Worm (Caenorhabditis elegans) whole organism, late embryonic: ENCODE results near the gene C34F11.1.

Experiments used
- ceh-6 ChIP-seq: fragments of 200-800 bp; sonication (Bioruptor generic); optimal IDR thresholded peaks from 2 replicates; lab custom pipeline; 2018; ENCODE audit warnings: mild to moderate bottlenecking, missing genetic modification characterization, missing compliant biosample characterization
- che-1 ChIP-seq: sonication (generic microtip); optimal IDR thresholded peaks from 2 replicates; lab custom pipeline; 2016; ENCODE audit warnings: mild to moderate bottlenecking, missing genetic modification characterization, missing compliant biosample characterization
- mec-3 ChIP-seq: sonication (generic microtip); optimal IDR thresholded peaks from 2 replicates; lab custom pipeline; 2016; ENCODE audit warnings: borderline replicate concordance, missing genetic modification characterization, missing compliant biosample characterization
- zip-5 ChIP-seq: sonication (generic microtip); optimal IDR thresholded peaks from 2 replicates; lab custom pipeline; 2016; ENCODE audit warnings: missing genetic modification characterization, missing compliant biosample characterization

DNA sequence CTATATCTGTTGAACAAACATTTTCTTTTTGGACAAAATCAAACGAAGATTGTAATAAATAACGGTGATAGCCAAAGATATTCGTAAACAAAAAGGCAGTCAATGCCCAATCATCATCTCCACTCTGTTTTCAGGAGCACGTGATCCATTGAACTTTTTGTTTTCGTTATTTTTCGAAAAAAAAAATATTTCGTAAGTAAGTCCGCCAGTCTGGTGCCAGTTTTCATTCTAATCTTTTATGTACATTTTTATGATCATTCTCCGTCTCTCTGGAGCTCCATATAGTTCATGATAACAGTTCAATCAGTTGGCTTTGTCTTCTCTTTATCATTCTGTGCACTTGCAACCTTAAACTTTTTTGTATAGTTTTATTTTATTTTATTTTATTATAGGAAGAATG is 9.8 kb upstream of the C34F11.1 start, which contains the start of gene ampd-1:
- TF ChIP-seq ceh-6 (no peak), zip-5 (tag; lab: Kevin White, UChicago) (no peak), mec-3 (tag; lab: Kevin White, UChicago) (no peak), che-1 (no peak)
